Worm (Caenorhabditis elegans) whole organism, L4 larva: ENCODE results near the gene puf-8.

Experiments
- D1046.2 ChIP-seq: fragments of 200-800 bp; sonication (Bioruptor generic); IDR thresholded peaks from 2 replicates; pipeline ENCODE4 v1.3.6; 2022; ENCODE audit warnings: missing genetic modification characterization, missing compliant biosample characterization
- F26F4.8 ChIP-seq: fragments of 200-800 bp; sonication (Bioruptor generic); conservative IDR thresholded peaks from 2 replicates; pipeline ENCODE4 v1.3.6; 2022; ENCODE audit warnings: missing genetic modification characterization, missing compliant biosample characterization
- F37D6.2 ChIP-seq: sonication (generic microtip); optimal IDR thresholded peaks from 2 replicates; lab custom pipeline; 2016; ENCODE audit warnings: mild to moderate bottlenecking, missing genetic modification characterization, missing compliant biosample characterization
- F49E8.2 ChIP-seq: sonication (generic microtip); optimal IDR thresholded peaks from 2 replicates; lab custom pipeline; 2016; ENCODE audit warnings: missing compliant biosample characterization, mild to moderate bottlenecking, missing genetic modification characterization, borderline replicate concordance
- T20F7.1 ChIP-seq: fragments of 200-800 bp; sonication (Bioruptor generic); optimal IDR thresholded peaks from 2 replicates; lab custom pipeline; 2018; ENCODE audit warnings: mild to moderate bottlenecking, missing genetic modification characterization, missing compliant biosample characterization
- T26A8.4 ChIP-seq: fragments of 200-800 bp; sonication (Bioruptor generic); IDR thresholded peaks from 2 replicates; pipeline ENCODE4 v1.3.6; 2022; ENCODE audit warnings: missing genetic modification characterization, missing compliant biosample characterization
- Y105C5A.15 ChIP-seq: fragments of 200-800 bp; sonication (Bioruptor generic); IDR thresholded peaks from 2 replicates; pipeline ENCODE4 v1.3.6; 2022; ENCODE audit warnings: missing genetic modification characterization, missing compliant biosample characterization
- aly-2 ChIP-seq: sonication (generic microtip); optimal IDR thresholded peaks from 2 replicates; lab custom pipeline; 2018; ENCODE audit warnings: missing biosample characterization, missing genetic modification characterization
- ama-1 ChIP-seq: fragments of 150-350 bp; optimal IDR thresholded peaks from 2 replicates; lab custom pipeline; 2014; ENCODE audit warnings: inconsistent platforms, mixed read lengths
- arid-1 ChIP-seq: fragments of 200-800 bp; sonication (Bioruptor generic); conservative IDR thresholded peaks from 2 replicates; pipeline ENCODE4 v1.3.6; 2022; ENCODE audit warnings: missing genetic modification reagents, missing genetic modification characterization, missing compliant biosample characterization
- ceh-28 ChIP-seq: fragments of 150-350 bp; optimal IDR thresholded peaks from 2 replicates; lab custom pipeline; 2014; ENCODE audit warnings: missing biosample characterization, missing genetic modification reagents, missing genetic modification characterization
- ces-1 ChIP-seq: fragments of 150-350 bp; sonication (generic microtip); optimal IDR thresholded peaks from 4 replicates; lab custom pipeline; 2014; ENCODE audit warnings: missing biosample characterization, missing genetic modification reagents, missing genetic modification characterization
- cey-2 ChIP-seq: sonication (generic microtip); optimal IDR thresholded peaks from 3 replicates; lab custom pipeline; 2017; ENCODE audit warnings: missing genetic modification characterization, mild to moderate bottlenecking, missing compliant biosample characterization, antibody characterized with exemption, borderline replicate concordance; ENCODE audit not compliant: insufficient read depth
- daf-12 ChIP-seq: fragments of 150-350 bp; optimal IDR thresholded peaks from 2 replicates; lab custom pipeline; 2014; ENCODE audit warnings: missing biosample characterization, missing genetic modification reagents, missing genetic modification characterization
- dmd-6 ChIP-seq: fragments of 200-800 bp; sonication (Bioruptor generic); IDR thresholded peaks from 2 replicates; pipeline ENCODE4 v1.3.6; 2022; ENCODE audit warnings: missing genetic modification reagents, missing genetic modification characterization, missing compliant biosample characterization
- duxl-1 ChIP-seq: sonication (generic microtip); optimal IDR thresholded peaks from 2 replicates; lab custom pipeline; 2016; ENCODE audit warnings: mild to moderate bottlenecking, missing genetic modification characterization, moderate library complexity, missing compliant biosample characterization; ENCODE audit not compliant: poor library complexity
- fkh-10 ChIP-seq: fragments of 150-350 bp; optimal IDR thresholded peaks from 2 replicates; lab custom pipeline; 2014; ENCODE audit warnings: missing biosample characterization, missing genetic modification reagents, missing genetic modification characterization
- hif-1 ChIP-seq, 2 experiments: sonication (generic microtip); optimal IDR thresholded peaks; 2 replicates each; lab custom pipeline; 2016 to 2017; ENCODE audit warnings: missing compliant biosample characterization in 2 of 2, missing genetic modification characterization in 2 of 2, missing genetic modification reagents in 2 of 2, missing genotype in 2 of 2, mild to moderate bottlenecking in 1 of 2
- hlh-11 ChIP-seq: fragments of 200-800 bp; sonication (Bioruptor generic); optimal IDR thresholded peaks from 2 replicates; lab custom pipeline; 2018; ENCODE audit warnings: mild to moderate bottlenecking, missing genetic modification characterization, missing compliant biosample characterization
- hlh-30 ChIP-seq: sonication (generic microtip); optimal IDR thresholded peaks from 2 replicates; lab custom pipeline; 2017; ENCODE audit warnings: antibody characterized with exemption, mild to moderate bottlenecking, missing genetic modification characterization, missing compliant biosample characterization; ENCODE audit not compliant: insufficient read depth
- hmg-1.1 ChIP-seq: fragments of 200-800 bp; sonication (Bioruptor generic); IDR thresholded peaks from 2 replicates; pipeline ENCODE4 v1.3.6; 2022; ENCODE audit warnings: missing genetic modification reagents, missing genetic modification characterization, missing compliant biosample characterization
- jun-1 ChIP-seq: fragments of 150-350 bp; optimal IDR thresholded peaks from 2 replicates; lab custom pipeline; 2014; ENCODE audit warnings: missing biosample characterization, missing genetic modification reagents, missing genetic modification characterization
- lin-15B ChIP-seq: fragments of 150-350 bp; sonication (generic microtip); optimal IDR thresholded peaks from 3 replicates; lab custom pipeline; 2014; ENCODE audit warnings: missing biosample characterization, missing genetic modification characterization
- lin-29 ChIP-seq: fragments of 200-800 bp; sonication (Bioruptor generic); IDR thresholded peaks from 2 replicates; pipeline ENCODE4 v1.3.6; 2022; ENCODE audit warnings: missing genetic modification reagents, missing genetic modification characterization, missing compliant biosample characterization
- mep-1 ChIP-seq: fragments of 150-350 bp; sonication (generic microtip); optimal IDR thresholded peaks from 3 replicates; lab custom pipeline; 2014; ENCODE audit warnings: missing biosample characterization, missing genetic modification characterization
- nhr-10 ChIP-seq: fragments of 150-350 bp; optimal IDR thresholded peaks from 2 replicates; lab custom pipeline; 2014; ENCODE audit warnings: missing biosample characterization, missing genetic modification characterization
- nhr-102 ChIP-seq: sonication (generic microtip); optimal IDR thresholded peaks from 2 replicates; lab custom pipeline; 2016; ENCODE audit warnings: mild to moderate bottlenecking, missing genetic modification characterization, moderate library complexity, missing compliant biosample characterization
- nhr-11 ChIP-seq: fragments of 150-350 bp; optimal IDR thresholded peaks from 2 replicates; lab custom pipeline; 2014; ENCODE audit warnings: missing biosample characterization, missing genetic modification characterization
- nhr-25 ChIP-seq: sonication (generic microtip); optimal IDR thresholded peaks from 2 replicates; lab custom pipeline; 2017; ENCODE audit warnings: missing genetic modification characterization, mild to moderate bottlenecking, missing compliant biosample characterization, antibody characterized with exemption, moderate library complexity, borderline replicate concordance; ENCODE audit not compliant: insufficient read depth
- nhr-42 ChIP-seq: fragments of 200-800 bp; sonication (Bioruptor generic); IDR thresholded peaks from 2 replicates; pipeline ENCODE4 v1.3.6; 2022; ENCODE audit warnings: missing genetic modification characterization, missing compliant biosample characterization
- nhr-6 ChIP-seq: fragments of 150-350 bp; optimal IDR thresholded peaks from 2 replicates; lab custom pipeline; 2014; ENCODE audit warnings: missing biosample characterization, missing genetic modification characterization
- nhr-77 ChIP-seq: fragments of 150-350 bp; optimal IDR thresholded peaks from 2 replicates; lab custom pipeline; 2014; ENCODE audit warnings: missing biosample characterization, missing genetic modification characterization
- pha-4 ChIP-seq, 2 experiments: fragments of 150-350 bp in 1 of 2; fragments of 200-800 bp in 1 of 2; sonication (Bioruptor generic) in 1 of 2; IDR thresholded peaks in 1 of 2; optimal IDR thresholded peaks in 1 of 2; 2 replicates each; pipeline versions ENCODE4 v1.3.6 to Lab custom; 2014 to 2022; ENCODE audit warnings: missing genetic modification characterization in 2 of 2, missing genetic modification reagents in 2 of 2, missing biosample characterization in 1 of 2, missing compliant biosample characterization in 1 of 2
- pqm-1 ChIP-seq: sonication (generic microtip); optimal IDR thresholded peaks from 2 replicates; lab custom pipeline; 2017; ENCODE audit warnings: missing biosample characterization, missing genetic modification characterization
- rbr-2 ChIP-seq: sonication (generic microtip); optimal IDR thresholded peaks from 2 replicates; lab custom pipeline; 2016; ENCODE audit warnings: missing genotype, missing genetic modification characterization, missing compliant biosample characterization
- saeg-2 ChIP-seq: fragments of 200-800 bp; sonication (Bioruptor generic); IDR thresholded peaks from 2 replicates; pipeline ENCODE4 v1.3.6; 2022; ENCODE audit warnings: missing genetic modification reagents, missing genetic modification characterization, missing compliant biosample characterization
- set-16 ChIP-seq: fragments of 200-800 bp; sonication (Bioruptor generic); IDR thresholded peaks from 2 replicates; pipeline ENCODE4 v1.3.6; 2022; ENCODE audit warnings: missing genetic modification reagents, missing genetic modification characterization, missing compliant biosample characterization
- snpc-1.2 ChIP-seq: fragments of 200-800 bp; sonication (Bioruptor generic); IDR thresholded peaks from 2 replicates; pipeline ENCODE4 v1.3.6; 2022; ENCODE audit warnings: missing genetic modification reagents, missing genetic modification characterization, missing compliant biosample characterization
- spr-1 ChIP-seq: sonication (generic microtip); optimal IDR thresholded peaks from 2 replicates; lab custom pipeline; 2016; ENCODE audit warnings: mild to moderate bottlenecking, missing genetic modification characterization, missing compliant biosample characterization
- tag-97 ChIP-seq: fragments of 200-800 bp; sonication (Bioruptor generic); IDR thresholded peaks from 2 replicates; pipeline ENCODE4 v1.3.6; 2022; ENCODE audit warnings: missing genetic modification characterization, missing compliant biosample characterization
- unc-130 ChIP-seq: sonication (generic microtip); optimal IDR thresholded peaks from 2 replicates; lab custom pipeline; 2016; ENCODE audit warnings: missing genetic modification reagents, missing genetic modification characterization, missing compliant biosample characterization
- unc-39 ChIP-seq: sonication (generic microtip); optimal IDR thresholded peaks from 2 replicates; lab custom pipeline; 2017; ENCODE audit warnings: missing biosample characterization, missing genetic modification characterization
- unc-62 ChIP-seq, 3 experiments: fragments of 150-350 bp in 1 of 3; sonication (generic microtip); optimal IDR thresholded peaks in 2 of 3; peaks in 1 of 3; 1 replicate in 1 of 3; 2 replicates in 2 of 3; lab custom pipeline; 2014 to 2017; ENCODE audit warnings: missing biosample characterization in 3 of 3, missing genetic modification characterization in 3 of 3, missing genetic modification reagents in 3 of 3, missing genotype in 1 of 3
- zag-1 ChIP-seq: fragments of 150-350 bp; optimal IDR thresholded peaks from 2 replicates; lab custom pipeline; 2014; ENCODE audit warnings: missing biosample characterization, missing genetic modification characterization
- zfp-3 ChIP-seq: fragments of 200-800 bp; sonication (Bioruptor generic); conservative IDR thresholded peaks from 2 replicates; pipeline ENCODE4 v1.3.6; 2022; ENCODE audit warnings: missing genetic modification reagents, missing genetic modification characterization, missing compliant biosample characterization

puf-8 gene

ce11 chrII:7337469-7337893 is 39.4 kb upstream of the puf-8 start (continued):
- TF ChIP-seq F49E8.2 (tag; lab: Kevin White, UChicago) (no peak), cey-2 (tag; lab: Kevin White, UChicago) (peak; percentile 96), nhr-102 (peak; percentile 92), tag-97 (no peak), set-16 (GFP tag; lab: Robert Waterston, UW) (no peak), unc-62 (GFP tag; optimal IDR thresholded peaks at IDR 0.05 in 1 of 2; lab: Kevin White, UChicago) (peak in 1 of 2 experiments; percentile 93), unc-62 (tag; optimal IDR thresholded peaks at IDR 0.05; lab: Kevin White, UChicago) (no peak), nhr-10 (tag; lab: Kevin White, UChicago) (peak; percentile 32), T20F7.1 (GFP tag; lab: Kevin White, UChicago) (peak; percentile 77), spr-1 (tag; lab: Kevin White, UChicago) (peak; percentile 42), zag-1 (tag; lab: Kevin White, UChicago) (no peak), nhr-6 (tag; lab: Kevin White, UChicago) (peak; percentile 30), F37D6.2 (tag; lab: Kevin White, UChicago) (no peak), nhr-11 (peak; percentile 72), ces-1 (GFP tag; lab: Kevin White, UChicago) (no peak), F26F4.8 (no peak), ama-1 (lab: Kevin White, UChicago) (peak; percentile 46), Y105C5A.15 (no peak), aly-2 (no peak), D1046.2 (no peak), hif-1 (tag; optimal IDR thresholded peaks at IDR 0.05; lab: Kevin White, UChicago) (peak; percentile 3 to 91), unc-130 (GFP tag; lab: Kevin White, UChicago) (no peak), T26A8.4 (GFP tag; lab: Robert Waterston, UW) (peak; percentile 59; the same call in 1 of the 2 replicates), pha-4 (GFP tag; IDR thresholded peaks at IDR 0.05; lab: Robert Waterston, UW) (no peak), pha-4 (tag; optimal IDR thresholded peaks at IDR 0.05; lab: Kevin White, UChicago) (peak; percentile 17), dmd-6 (GFP tag; lab: Robert Waterston, UW) (peak; percentile 93), nhr-77 (tag; lab: Kevin White, UChicago) (peak; percentile 83), hlh-30 (tag; lab: Kevin White, UChicago) (peak; percentile 90), arid-1 (GFP tag; lab: Robert Waterston, UW) (0 out of 2 replicates have a peak, but pooled peaks have one; percentile 4), jun-1 (no peak), daf-12 (tag; lab: Kevin White, UChicago) (no peak), rbr-2 (tag; lab: Kevin White, UChicago) (peak; percentile 60), hmg-1.1 (GFP tag; lab: Robert Waterston, UW) (peak; percentile 61), saeg-2 (peak; percentile 85), snpc-1.2 (GFP tag; lab: Robert Waterston, UW) (no peak), lin-29 (no peak), mep-1 (tag; lab: Kevin White, UChicago) (peak; percentile 89), pqm-1 (tag; lab: Kevin White, UChicago) (peak; percentile 52), duxl-1 (tag; lab: Kevin White, UChicago) (peak; percentile 22), zfp-3 (no peak), nhr-42 (GFP tag; lab: Robert Waterston, UW) (0 out of 2 replicates have a peak, but pooled peaks have one; percentile 36), ceh-28 (tag; lab: Kevin White, UChicago) (no peak), unc-39 (no peak), hlh-11 (tag; lab: Kevin White, UChicago) (peak; percentile 97), lin-15B (tag; lab: Kevin White, UChicago) (no peak), fkh-10 (GFP tag; lab: Kevin White, UChicago) (no peak), nhr-25 (tag; lab: Kevin White, UChicago) (peak; percentile 80)
